Fruit fly (Drosophila melanogaster): ENCODE measurements around the gene kst.

- no peak for TF ChIP-seq CG1620 (GFP tag; optimal IDR thresholded peaks at IDR 0.05)
- TF ChIP-seq CG14711 (tag; optimal IDR thresholded peaks at IDR 0.05), result no peak
- TF ChIP-seq cnc (optimal IDR thresholded peaks at IDR 0.05), result no peak
- no peak for TF ChIP-seq CG5204 (GFP tag; optimal IDR thresholded peaks at IDR 0.05)
- TF ChIP-seq ovo (GFP tag; optimal IDR thresholded peaks at IDR 0.05), result no peak
- TF ChIP-seq kay (GFP tag; ENCODE audit: borderline replicate concordance), result no peak
- no peak for TF ChIP-seq CG12768 (GFP tag; optimal IDR thresholded peaks at IDR 0.05)
- no peak for TF ChIP-seq bab1 (GFP tag; optimal IDR thresholded peaks at IDR 0.05)
These were observed 777 bp downstream of the kst start for dm6 chr3L:3337345-3337928.

Measured in whole organism, adult.